Comparison of ENCODE assay signal across 7 worm cellular contexts in genomic region chrX:8608756-8609155, ce11.
TF ChIP-seq lines count a peak whose summit lies in the region.

No protein-coding gene starts in this region.

TF ChIP-seq in whole organism, L1 larva, 84 proteins besides CTCF, POLR2A, EP300 and RAD21 (continues in another document):
- TF ChIP-seq grh-1 (GFP tag; IDR thresholded peaks at IDR 0.05; lab: Robert Waterston, UW) (no peak), snu-23 (GFP tag; optimal IDR thresholded peaks at IDR 0.05; lab: Kevin White, UChicago) (peak; percentile 50), snpc-4 (tag; optimal IDR thresholded peaks at IDR 0.05; lab: Kevin White, UChicago) (no peak), tlp-1 (tag; optimal IDR thresholded peaks at IDR 0.05; lab: Kevin White, UChicago) (no peak), egl-27 (tag; optimal IDR thresholded peaks at IDR 0.05; lab: Kevin White, UChicago) (no peak), sox-4 (tag; optimal IDR thresholded peaks at IDR 0.05; lab: Kevin White, UChicago) (no peak), C16A3.4 (tag; optimal IDR thresholded peaks at IDR 0.05; lab: Kevin White, UChicago) (peak; percentile 9), nhr-12 (tag; optimal IDR thresholded peaks at IDR 0.05; lab: Kevin White, UChicago) (no peak), fkh-4 (tag; optimal IDR thresholded peaks at IDR 0.05; lab: Kevin White, UChicago; ENCODE audit: borderline replicate concordance) (no peak), dsc-1 (tag; optimal IDR thresholded peaks at IDR 0.05; lab: Kevin White, UChicago) (no peak), xbp-1 (tag; optimal IDR thresholded peaks at IDR 0.05; lab: Kevin White, UChicago) (no peak), lin-13 (GFP tag; optimal IDR thresholded peaks at IDR 0.05; lab: Kevin White, UChicago) (no peak), ztf-11 (tag; optimal IDR thresholded peaks at IDR 0.05; lab: Kevin White, UChicago) (no peak), swsn-7 (tag; optimal IDR thresholded peaks at IDR 0.05; lab: Kevin White, UChicago) (no peak)

TF ChIP-seq in whole organism, L2 larva, 48 proteins besides CTCF, POLR2A, EP300 and RAD21 (continues in another document):
- TF ChIP-seq gmeb-1 (tag; optimal IDR thresholded peaks at IDR 0.05; lab: Kevin White, UChicago), result peak; percentile 59
- no peak for TF ChIP-seq unc-62 (GFP tag; optimal IDR thresholded peaks at IDR 0.05; lab: Kevin White, UChicago)
- TF ChIP-seq crh-2 (tag; optimal IDR thresholded peaks at IDR 0.05; lab: Kevin White, UChicago), result peak; percentile 4
- no peak for TF ChIP-seq ceh-82 (tag; optimal IDR thresholded peaks at IDR 0.05; lab: Kevin White, UChicago)
- peak; percentile 29 for TF ChIP-seq nhr-129 (tag; optimal IDR thresholded peaks at IDR 0.05; lab: Kevin White, UChicago)
- no peak for TF ChIP-seq ztf-11 (tag; optimal IDR thresholded peaks at IDR 0.05; lab: Kevin White, UChicago)
- peak; percentile 8 for TF ChIP-seq nhr-21 (tag; optimal IDR thresholded peaks at IDR 0.05; lab: Kevin White, UChicago)
- TF ChIP-seq elt-3 (tag; optimal IDR thresholded peaks at IDR 0.05; lab: Kevin White, UChicago), result no peak
- peak in 1 of 2 experiments; percentile 42 for TF ChIP-seq lsy-2 (tag; optimal IDR thresholded peaks at IDR 0.05; lab: Kevin White, UChicago)
- TF ChIP-seq fos-1 (tag; optimal IDR thresholded peaks at IDR 0.05; lab: Kevin White, UChicago), result peak; percentile 9
- TF ChIP-seq nhr-10 (tag; optimal IDR thresholded peaks at IDR 0.05; lab: Kevin White, UChicago), result no peak
- no peak for TF ChIP-seq nhr-25 (tag; optimal IDR thresholded peaks at IDR 0.05; lab: Kevin White, UChicago)
- peak; percentile 48 for TF ChIP-seq sma-3 (GFP tag; optimal IDR thresholded peaks at IDR 0.05; lab: Kevin White, UChicago)
- no peak for TF ChIP-seq ztf-1 (GFP tag; conservative IDR thresholded peaks at IDR 0.05; lab: Robert Waterston, UW)

TF ChIP-seq in whole organism, L3 larva, 47 proteins besides CTCF, POLR2A, EP300 and RAD21:
- TF ChIP-seq nhr-77 (tag; optimal IDR thresholded peaks at IDR 0.05; lab: Kevin White, UChicago) (peak; percentile 39), nhr-76 (tag; optimal IDR thresholded peaks at IDR 0.05; lab: Kevin White, UChicago) (no peak), ztf-4 (tag; optimal IDR thresholded peaks at IDR 0.05; lab: Kevin White, UChicago) (no peak), elt-2 (tag; optimal IDR thresholded peaks at IDR 0.05; lab: Kevin White, UChicago) (peak; percentile 47), nhr-43 (tag; optimal IDR thresholded peaks at IDR 0.05; lab: Kevin White, UChicago; ENCODE audit: poor library complexity, severe bottlenecking) (peak; percentile 65), nhr-25 (tag; optimal IDR thresholded peaks at IDR 0.05; lab: Kevin White, UChicago) (peak; percentile 18), ama-1 (optimal IDR thresholded peaks at IDR 0.05; lab: Kevin White, UChicago) (no peak), pqm-1 (tag; optimal IDR thresholded peaks at IDR 0.05; lab: Kevin White, UChicago) (peak; percentile 44), elt-3 (tag; optimal IDR thresholded peaks at IDR 0.05; lab: Kevin White, UChicago) (peak in 1 of 3 experiments; percentile 37), tbx-2 (tag; optimal IDR thresholded peaks at IDR 0.05; lab: Kevin White, UChicago) (no peak), nfya-1 (tag; optimal IDR thresholded peaks at IDR 0.05; lab: Kevin White, UChicago; ENCODE audit: insufficient read depth) (peak; percentile 50)
TF ChIP-seq in whole organism, L3 larva: peak in this region for 7.

TF ChIP-seq in whole organism, L4 larva, 104 proteins besides CTCF, POLR2A, EP300 and RAD21 (continues in another document):
- TF ChIP-seq madf-5 (GFP tag; IDR thresholded peaks at IDR 0.05; lab: Robert Waterston, UW) (peak; percentile 44 to 72; a peak in 1 of 4 replicates), ZK546.5 (tag; optimal IDR thresholded peaks at IDR 0.05; lab: Kevin White, UChicago) (no peak), lin-29 (GFP tag; IDR thresholded peaks at IDR 0.05; lab: Robert Waterston, UW) (peak; percentile 60; the same call in 1 of the 2 replicates), vab-7 (GFP tag; IDR thresholded peaks at IDR 0.05; lab: Robert Waterston, UW) (peak; percentile 91), spr-3 (GFP tag; optimal IDR thresholded peaks at IDR 0.05; lab: Kevin White, UChicago) (peak; percentile 69), ceh-44 (GFP tag; IDR thresholded peaks at IDR 0.05; lab: Robert Waterston, UW) (peak; percentile 63; the same call in 1 of the 2 replicates), ztf-11 (tag; optimal IDR thresholded peaks at IDR 0.05; lab: Kevin White, UChicago) (no peak), lin-1 (GFP tag; IDR thresholded peaks at IDR 0.05; lab: Robert Waterston, UW) (peak; percentile 69; the same call in 1 of the 2 replicates), pqm-1 (tag; optimal IDR thresholded peaks at IDR 0.05; lab: Kevin White, UChicago) (peak; percentile 18), saeg-2 (GFP tag; IDR thresholded peaks at IDR 0.05; lab: Robert Waterston, UW) (peak; percentile 59; the same call in 1 of the 2 replicates), nhr-28 (tag; optimal IDR thresholded peaks at IDR 0.05; lab: Kevin White, UChicago) (peak; percentile 15), lin-13 (GFP tag; optimal IDR thresholded peaks at IDR 0.05; lab: Kevin White, UChicago) (peak; percentile 10), egl-43 (GFP tag; IDR thresholded peaks at IDR 0.05; lab: Robert Waterston, UW) (no peak; the same call in 1 of the 2 replicates)

TF ChIP-seq in whole organism, late embryonic, 69 proteins besides CTCF, POLR2A, EP300 and RAD21:
- no peak for TF ChIP-seq nhr-232 (tag; optimal IDR thresholded peaks at IDR 0.05; lab: Kevin White, UChicago)
- peak; percentile 2 for TF ChIP-seq gmeb-2 (tag; optimal IDR thresholded peaks at IDR 0.05; lab: Kevin White, UChicago)
- no peak for TF ChIP-seq fkh-6 (tag; optimal IDR thresholded peaks at IDR 0.05; lab: Kevin White, UChicago)
- no peak for TF ChIP-seq pha-4 (tag; optimal IDR thresholded peaks at IDR 0.05; lab: Kevin White, UChicago)
- TF ChIP-seq fkh-10 (GFP tag; optimal IDR thresholded peaks at IDR 0.05; lab: Kevin White, UChicago), result no peak
- TF ChIP-seq ceh-19 (GFP tag; optimal IDR thresholded peaks at IDR 0.05; lab: Kevin White, UChicago), result no peak
- peak; percentile 45 for TF ChIP-seq rnt-1 (tag; optimal IDR thresholded peaks at IDR 0.05; lab: Kevin White, UChicago)

TF ChIP-seq in whole organism, midembryonic, 9 proteins besides CTCF, POLR2A, EP300 and RAD21:
- TF ChIP-seq ztf-23 (GFP tag; IDR thresholded peaks at IDR 0.05; lab: Robert Waterston, UW) (peak; percentile 35; the same call in 1 of the 2 replicates), ztf-29 (GFP tag; IDR thresholded peaks at IDR 0.05; lab: Robert Waterston, UW) (no peak)
TF ChIP-seq in whole organism, midembryonic: peak in this region for 1.

TF ChIP-seq in whole organism, young adult, 124 proteins besides CTCF, POLR2A, EP300 and RAD21 (continues in another document):
- TF ChIP-seq hmg-1.2 (GFP tag; IDR thresholded peaks at IDR 0.05; lab: Robert Waterston, UW), result peak; percentile 77; the same call in 1 of the 2 replicates
- no peak for TF ChIP-seq zfh-2 (GFP tag; conservative IDR thresholded peaks at IDR 0.05; lab: Robert Waterston, UW)
- TF ChIP-seq hrde-1 (tag; optimal IDR thresholded peaks at IDR 0.05; lab: Kevin White, UChicago; ENCODE audit: borderline replicate concordance), result peak; percentile 53
- TF ChIP-seq F57A8.1 (GFP tag; optimal IDR thresholded peaks at IDR 0.05; lab: Kevin White, UChicago), result no peak
- TF ChIP-seq nfya-1 (tag; optimal IDR thresholded peaks at IDR 0.05; lab: Kevin White, UChicago; ENCODE audit: borderline replicate concordance, insufficient read depth), result no peak
- no peak for TF ChIP-seq F22D6.2 (tag; optimal IDR thresholded peaks at IDR 0.05; lab: Kevin White, UChicago)
- no peak for TF ChIP-seq nhr-120 (GFP tag; IDR thresholded peaks at IDR 0.05; lab: Robert Waterston, UW)
- no peak for TF ChIP-seq K12H6.12 (tag; optimal IDR thresholded peaks at IDR 0.05; lab: Kevin White, UChicago)
- peak; percentile 46; the same call in 1 of the 2 replicates for TF ChIP-seq ceh-40 (GFP tag; IDR thresholded peaks at IDR 0.05; lab: Robert Waterston, UW)
- no peak for TF ChIP-seq nhr-80 (tag; optimal IDR thresholded peaks at IDR 0.05; lab: Kevin White, UChicago)
- TF ChIP-seq egl-18 (GFP tag; IDR thresholded peaks at IDR 0.05; lab: Robert Waterston, UW), result no peak
- no peak for TF ChIP-seq Y79H2A.3 (GFP tag; conservative IDR thresholded peaks at IDR 0.05; lab: Robert Waterston, UW)
- peak; percentile 90 for TF ChIP-seq tbp1 (GFP tag; optimal IDR thresholded peaks at IDR 0.05; lab: Kevin White, UChicago)
- TF ChIP-seq ceh-27 (GFP tag; optimal IDR thresholded peaks at IDR 0.05; lab: Kevin White, UChicago), result no peak
- no peak for TF ChIP-seq B0336.3 (GFP tag; IDR thresholded peaks at IDR 0.05; lab: Robert Waterston, UW)
- no peak for TF ChIP-seq F10E7.11 (tag; optimal IDR thresholded peaks at IDR 0.05; lab: Kevin White, UChicago)
- TF ChIP-seq lin-35 (GFP tag; optimal IDR thresholded peaks at IDR 0.05; lab: Kevin White, UChicago), result peak in 1 of 3 experiments; percentile 15
- TF ChIP-seq F23B12.7 (tag; optimal IDR thresholded peaks at IDR 0.05; lab: Kevin White, UChicago; ENCODE audit: insufficient read depth), result peak; percentile 53
- peak; percentile 42 for TF ChIP-seq lsy-27 (tag; optimal IDR thresholded peaks at IDR 0.05; lab: Kevin White, UChicago; ENCODE audit: borderline replicate concordance, insufficient read depth)
- no peak for TF ChIP-seq aptf-2 (GFP tag; conservative IDR thresholded peaks at IDR 0.05; lab: Robert Waterston, UW)
- no peak for TF ChIP-seq madf-8 (GFP tag; conservative IDR thresholded peaks at IDR 0.05; lab: Robert Waterston, UW)
- TF ChIP-seq Y95B8A.8 (GFP tag; IDR thresholded peaks at IDR 0.05; lab: Robert Waterston, UW), result no peak
- TF ChIP-seq ceh-100 (GFP tag; IDR thresholded peaks at IDR 0.05; lab: Robert Waterston, UW), result no peak
- peak; percentile 66; the same call in 1 of the 2 replicates for TF ChIP-seq ekl-4 (GFP tag; IDR thresholded peaks at IDR 0.05; lab: Robert Waterston, UW)
- TF ChIP-seq atf-7 (tag; optimal IDR thresholded peaks at IDR 0.05; lab: Kevin White, UChicago), result no peak
- no peak for TF ChIP-seq xnd-1 (tag; optimal IDR thresholded peaks at IDR 0.05; lab: Kevin White, UChicago)
- peak; percentile 92 for TF ChIP-seq ZK185.1 (tag; optimal IDR thresholded peaks at IDR 0.05; lab: Kevin White, UChicago; ENCODE audit: poor library complexity, severe bottlenecking)
- TF ChIP-seq ets-4 (GFP tag; optimal IDR thresholded peaks at IDR 0.05; lab: Kevin White, UChicago), result no peak
- no peak for TF ChIP-seq ztf-22 (GFP tag; optimal IDR thresholded peaks at IDR 0.05; lab: Kevin White, UChicago)
- TF ChIP-seq F33H1.4 (GFP tag; IDR thresholded peaks at IDR 0.05; lab: Robert Waterston, UW), result no peak
- TF ChIP-seq tbx-9 (tag; optimal IDR thresholded peaks at IDR 0.05; lab: Kevin White, UChicago; ENCODE audit: borderline replicate concordance), result no peak
- no peak for TF ChIP-seq efl-1 (GFP tag; optimal IDR thresholded peaks at IDR 0.05; lab: Kevin White, UChicago)
- TF ChIP-seq let-607 (tag; optimal IDR thresholded peaks at IDR 0.05; lab: Kevin White, UChicago), result peak in 1 of 2 experiments; percentile 43
- no peak for TF ChIP-seq mes-4 (tag; optimal IDR thresholded peaks at IDR 0.05; lab: Kevin White, UChicago)
